Fruit fly (Drosophila melanogaster) whole organism, pupa: ENCODE results near the gene fd19B.

Source experiments
- CG10348 ChIP-seq: fragments of 200-800 bp; sonication (Bioruptor generic); IDR thresholded peaks from 2 replicates; pipeline ENCODE4 v1.3.6; 2022; ENCODE audit warnings: missing biosample characterization, missing genetic modification characterization
- CG14655 ChIP-seq: fragments of 200-800 bp; sonication (Bioruptor generic); optimal IDR thresholded peaks from 3 replicates; lab custom pipeline; 2017; ENCODE audit warnings: mild to moderate bottlenecking, missing biosample characterization, missing genetic modification reagents, missing genetic modification characterization
- CG32121 ChIP-seq: fragments of 200-800 bp; sonication (Bioruptor generic); IDR thresholded peaks from 2 replicates; pipeline ENCODE4 v1.3.6; 2022; ENCODE audit warnings: missing biosample characterization, missing genetic modification characterization
- CG34367 ChIP-seq: fragments of 200-800 bp; sonication (Bioruptor generic); optimal IDR thresholded peaks from 2 replicates; lab custom pipeline; 2018; ENCODE audit warnings: missing biosample characterization, mild to moderate bottlenecking, missing genetic modification characterization
- EcR ChIP-seq: fragments of 200-800 bp; sonication (Bioruptor generic); optimal IDR thresholded peaks from 3 replicates; lab custom pipeline; 2019; ENCODE audit warnings: missing biosample characterization, missing genetic modification characterization, mild to moderate bottlenecking, moderate library complexity, missing genetic modification reagents
- Pif1A ChIP-seq: fragments of 200-800 bp; sonication (Bioruptor generic); optimal IDR thresholded peaks from 3 replicates; lab custom pipeline; 2016; ENCODE audit warnings: missing biosample characterization, missing genetic modification characterization
- Pif1B ChIP-seq: fragments of 200-800 bp; sonication (Bioruptor generic); optimal IDR thresholded peaks from 3 replicates; lab custom pipeline; 2016; ENCODE audit warnings: missing biosample characterization, missing genetic modification characterization
- rn ChIP-seq: fragments of 200-800 bp; sonication (Bioruptor generic); IDR thresholded peaks from 2 replicates; pipeline ENCODE4 v1.3.6; 2022; ENCODE audit warnings: missing biosample characterization, missing genetic modification characterization

DNA sequence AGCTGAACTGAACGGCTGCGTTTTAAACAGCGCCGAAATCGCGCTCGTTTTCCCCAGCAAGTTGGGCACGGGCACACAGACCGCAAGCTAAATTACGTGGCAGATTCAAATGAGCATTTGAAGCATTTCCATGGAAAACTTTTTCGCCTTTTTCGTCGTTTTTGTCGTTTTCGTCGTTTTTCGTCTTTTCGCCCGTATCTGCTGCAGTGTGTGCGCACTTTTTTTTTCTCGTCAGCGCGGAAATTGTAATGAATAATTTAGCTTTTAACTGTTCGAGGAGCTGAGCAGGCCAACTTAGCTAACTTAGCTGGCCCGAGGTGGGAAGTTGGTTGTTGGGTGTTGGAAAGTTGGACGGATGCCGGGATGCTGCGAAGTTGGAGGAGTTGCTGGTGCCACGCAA lies 37.3 kb upstream of the fd19B start:
- TF ChIP-seq Pif1B (GFP tag; lab: Kevin White, UChicago), result no peak
- TF ChIP-seq Pif1A (GFP tag; lab: Kevin White, UChicago), result no peak
- TF ChIP-seq CG10348 (GFP tag; lab: Robert Waterston, UW), result no peak
- no peak for TF ChIP-seq CG14655 (GFP tag; lab: Kevin White, UChicago)
- no peak for TF ChIP-seq rn (GFP tag; lab: Robert Waterston, UW)
- no peak for TF ChIP-seq EcR (GFP tag; lab: Kevin White, UChicago)
- no peak for TF ChIP-seq CG34367 (tag; lab: Kevin White, UChicago)
- no peak for TF ChIP-seq CG32121
